Worm (Caenorhabditis elegans) whole organism, young adult: ENCODE results near the gene nhr-86.
"Not testable (repeated sequence)": the region's sequence is repeated elsewhere in the genome, so short reads cannot be mapped to it uniquely, and the experiment has no call there.

Source experiments
- F39B2.1 ChIP-seq: fragments of 200-800 bp; sonication (Bioruptor generic); IDR thresholded peaks from 2 replicates; pipeline ENCODE4 v1.3.6; 2022; ENCODE audit warnings: missing genetic modification reagents, missing genetic modification characterization, missing compliant biosample characterization
- F55B11.4 ChIP-seq: sonication (generic microtip); optimal IDR thresholded peaks from 2 replicates; lab custom pipeline; 2016; ENCODE audit warnings: missing compliant biosample characterization, missing genetic modification characterization, borderline replicate concordance; ENCODE audit not compliant: insufficient read depth
- ama-1 ChIP-seq, 3 experiments: fragments of 150-350 bp in 1 of 3; sonication (generic microtip) in 2 of 3; optimal IDR thresholded peaks; 2 replicates each; lab custom pipeline; 2014 to 2018; ENCODE audit warnings: missing biosample characterization in 2 of 3, missing genetic modification characterization in 2 of 3, missing genetic modification reagents in 2 of 3
- aptf-2 ChIP-seq: fragments of 200-800 bp; sonication (Bioruptor generic); conservative IDR thresholded peaks from 2 replicates; pipeline ENCODE4 v1.3.6; 2022; ENCODE audit warnings: missing genetic modification reagents, missing genetic modification characterization, missing compliant biosample characterization
- chd-7 ChIP-seq: sonication (generic microtip); optimal IDR thresholded peaks from 2 replicates; lab custom pipeline; 2016; ENCODE audit warnings: mild to moderate bottlenecking, missing genetic modification characterization, moderate library complexity, missing compliant biosample characterization
- dpff-1 ChIP-seq: sonication (generic microtip); optimal IDR thresholded peaks from 2 replicates; lab custom pipeline; 2017; ENCODE audit warnings: mild to moderate bottlenecking, missing genetic modification characterization, missing compliant biosample characterization
- egrh-3 ChIP-seq: fragments of 200-800 bp; sonication (Bioruptor generic); IDR thresholded peaks from 2 replicates; pipeline ENCODE4 v1.3.6; 2022; ENCODE audit warnings: missing genetic modification reagents, missing genetic modification characterization, missing compliant biosample characterization
- madf-8 ChIP-seq: fragments of 200-800 bp; sonication (Bioruptor generic); conservative IDR thresholded peaks from 2 replicates; pipeline ENCODE4 v1.3.6; 2022; ENCODE audit warnings: missing genetic modification reagents, missing genetic modification characterization, missing compliant biosample characterization
- mcd-1 ChIP-seq: fragments of 200-800 bp; sonication (Bioruptor generic); IDR thresholded peaks from 2 replicates; pipeline ENCODE4 v1.3.6; 2022; ENCODE audit warnings: missing genetic modification reagents, missing genetic modification characterization, missing compliant biosample characterization
- snpc-3.4 ChIP-seq: sonication (generic microtip); optimal IDR thresholded peaks from 2 replicates; lab custom pipeline; 2017; ENCODE audit warnings: missing genetic modification characterization, mild to moderate bottlenecking, missing compliant biosample characterization, antibody characterized with exemption, moderate library complexity, missing genotype, missing genetic modification reagents
- snpc-4 ChIP-seq, 5 experiments: fragments of 150-350 bp in 1 of 5; sonication (generic microtip) in 4 of 5; optimal IDR thresholded peaks; 2 replicates each; lab custom pipeline; 2014 to 2018; ENCODE audit warnings: missing genetic modification characterization in 5 of 5, missing biosample characterization in 3 of 5, antibody characterized with exemption in 2 of 5, mild to moderate bottlenecking in 2 of 5, missing compliant biosample characterization in 2 of 5, missing genotype in 2 of 5, moderate library complexity in 2 of 5, missing genetic modification reagents in 1 of 5
- unc-130 ChIP-seq: sonication (generic microtip); optimal IDR thresholded peaks from 2 replicates; lab custom pipeline; 2016; ENCODE audit warnings: missing genetic modification reagents, missing genetic modification characterization, missing compliant biosample characterization
- zfh-2 ChIP-seq: fragments of 200-800 bp; sonication (Bioruptor generic); conservative IDR thresholded peaks from 2 replicates; pipeline ENCODE4 v1.3.6; 2022; ENCODE audit warnings: missing genetic modification reagents, missing genetic modification characterization, missing compliant biosample characterization

DNA sequence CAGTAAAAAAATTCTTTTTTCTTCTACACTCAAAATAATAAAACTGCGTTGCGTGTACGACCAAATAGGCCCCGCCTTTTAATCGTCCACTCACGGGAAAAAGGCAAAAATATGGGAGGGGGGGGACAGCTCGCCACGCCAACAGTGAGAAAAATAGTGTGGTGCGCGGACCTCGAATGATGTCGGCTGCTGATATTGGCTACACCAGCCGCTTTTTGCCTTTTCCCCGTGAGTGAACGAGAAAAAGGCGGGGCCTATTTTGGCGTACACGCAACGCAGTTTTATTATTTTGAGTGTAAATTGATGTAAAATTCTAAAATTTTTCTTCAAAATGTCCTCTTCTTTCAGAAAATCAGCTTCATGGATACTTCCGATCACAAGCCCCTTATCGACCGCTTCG lies 23.7 kb upstream of the nhr-86 start, which contains the start of gene ztf-28:
- not testable (repeated sequence) for TF ChIP-seq ama-1 (optimal IDR thresholded peaks at IDR 0.05; lab: Kevin White, UChicago); ama-1 (GFP tag; optimal IDR thresholded peaks at IDR 0.05; lab: Kevin White, UChicago); chd-7 (tag; lab: Kevin White, UChicago); unc-130 (GFP tag; lab: Kevin White, UChicago); F55B11.4 (tag; lab: Kevin White, UChicago); snpc-3.4 (tag; lab: Kevin White, UChicago); F39B2.1 (GFP tag; lab: Robert Waterston, UW); dpff-1; madf-8 (GFP tag; lab: Robert Waterston, UW); egrh-3; aptf-2 (GFP tag; lab: Robert Waterston, UW); zfh-2 (GFP tag; lab: Robert Waterston, UW)
- TF ChIP-seq mcd-1 (GFP tag; lab: Robert Waterston, UW) (peak; percentile 55), snpc-4 (GFP tag; optimal IDR thresholded peaks at IDR 0.05; lab: Kevin White, UChicago) (peak; percentile 7), snpc-4 (tag; optimal IDR thresholded peaks at IDR 0.05; lab: Kevin White, UChicago) (peak in 3 of 4 experiments; percentile 51 to 88 (median 73))
